Worm (Caenorhabditis elegans): ENCODE results near the gene cdk-1.

Gene cdk-1

ce11 chrIII:9747133-9747532, at the start of gene cdk-1, which contains the start of gene iff-1:
Gene cdk-1, plus strand, starts transcription at chrIII:9747472.
Gene iff-1, minus strand, starts transcription at chrIII:9747193.
- TF ChIP-seq hnd-1 (tag; optimal IDR thresholded peaks at IDR 0.05) (no peak), hmg-4 (GFP tag; optimal IDR thresholded peaks at IDR 0.05) (peak; percentile 33)

DNA sequence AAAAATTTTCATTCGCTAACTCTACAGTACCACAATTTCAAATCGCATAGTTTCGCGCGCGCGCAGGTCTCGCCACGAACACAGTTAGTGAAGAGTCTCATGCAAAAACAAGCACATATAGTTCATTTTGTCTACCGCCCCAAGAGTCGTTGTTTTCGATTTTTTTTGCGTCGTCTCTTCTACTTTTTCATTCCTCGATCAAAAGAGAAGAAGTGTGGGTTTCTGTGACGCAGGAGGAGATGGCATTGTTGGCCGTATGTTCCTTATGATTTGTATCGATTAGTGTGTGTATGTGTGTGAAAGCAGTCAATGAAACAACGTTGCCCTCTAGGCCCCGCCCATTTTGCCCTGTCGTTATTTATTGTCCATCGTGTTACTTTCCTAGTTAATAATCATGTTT, 49.4 kb upstream of the cdk-1 start:
- no peak for TF ChIP-seq B0310.2 (tag; optimal IDR thresholded peaks at IDR 0.05)
- TF ChIP-seq ceh-13 (GFP tag; optimal IDR thresholded peaks at IDR 0.05): no peak
- no peak for TF ChIP-seq pes-1 (GFP tag; IDR thresholded peaks at IDR 0.05)
- no peak for TF ChIP-seq aly-1 (tag; optimal IDR thresholded peaks at IDR 0.05)
- TF ChIP-seq ets-7 (tag; optimal IDR thresholded peaks at IDR 0.05): no peak
- no peak for TF ChIP-seq hmbx-1 (tag; optimal IDR thresholded peaks at IDR 0.05)
- no peak for TF ChIP-seq tbx-11 (GFP tag; IDR thresholded peaks at IDR 0.05)
- TF ChIP-seq hmg-4 (GFP tag; optimal IDR thresholded peaks at IDR 0.05): no peak
- TF ChIP-seq ceh-36 (tag; optimal IDR thresholded peaks at IDR 0.05): no peak
- TF ChIP-seq flt-1 (GFP tag; IDR thresholded peaks at IDR 0.05): no peak
- no peak for TF ChIP-seq scrt-1 (GFP tag; IDR thresholded peaks at IDR 0.05)
- TF ChIP-seq sea-1 (GFP tag; conservative IDR thresholded peaks at IDR 0.05): no peak
- TF ChIP-seq tbx-37 (GFP tag; conservative IDR thresholded peaks at IDR 0.05): no peak
- TF ChIP-seq ama-1 (optimal IDR thresholded peaks at IDR 0.05): no peak
- no peak for TF ChIP-seq F13C5.2 (tag; optimal IDR thresholded peaks at IDR 0.05)

DNA sequence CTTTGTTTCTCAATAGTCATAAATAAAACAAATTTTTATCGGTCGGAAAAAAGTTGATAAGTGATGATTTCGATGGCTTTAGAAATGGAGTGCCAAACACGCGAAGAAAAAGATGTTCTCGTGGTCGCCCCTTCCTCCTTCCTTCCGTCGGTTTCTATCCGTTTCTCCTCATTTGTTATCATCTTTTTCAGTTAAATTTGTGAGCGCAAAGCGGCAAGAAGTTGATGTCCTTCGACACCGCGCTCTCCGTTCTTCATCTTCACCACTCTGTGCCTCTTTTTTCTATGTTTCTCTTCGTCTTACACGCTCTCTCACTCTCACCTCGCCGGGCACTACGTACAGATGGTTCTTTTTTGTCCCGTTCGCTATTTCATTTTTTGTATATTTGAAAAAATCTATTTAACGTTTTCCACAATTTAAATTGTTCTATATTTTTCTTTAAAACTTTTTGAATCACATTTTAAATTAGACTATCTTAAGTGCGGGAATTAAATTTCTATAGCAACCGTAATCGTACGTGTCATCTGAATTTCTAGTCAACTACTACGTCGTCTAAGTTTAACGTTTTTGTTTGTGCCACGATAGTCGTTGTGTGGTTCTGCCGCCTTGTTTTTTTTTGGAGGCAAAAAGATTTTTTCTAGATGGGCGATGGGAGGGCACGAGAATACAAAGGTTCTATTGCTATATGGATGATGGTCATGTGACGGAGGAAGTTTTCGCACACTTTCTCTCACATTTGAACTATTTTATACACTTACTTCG, 48.5 kb upstream of the cdk-1 start:
- no peak for TF ChIP-seq tra-4 (tag; optimal IDR thresholded peaks at IDR 0.05)

ce11 chrIII:9699576-9699975, 47.7 kb upstream of the cdk-1 start, which contains the start of gene tlk-1:
Gene tlk-1, plus strand, starts transcription at chrIII:9699876.
- TF ChIP-seq F13C5.2 (tag; optimal IDR thresholded peaks at IDR 0.05) (no peak), ets-7 (tag; optimal IDR thresholded peaks at IDR 0.05) (no peak), flt-1 (GFP tag; IDR thresholded peaks at IDR 0.05) (no peak), tra-4 (tag; optimal IDR thresholded peaks at IDR 0.05) (no peak), scrt-1 (GFP tag; IDR thresholded peaks at IDR 0.05) (no peak), ceh-13 (GFP tag; optimal IDR thresholded peaks at IDR 0.05) (no peak), ceh-36 (tag; optimal IDR thresholded peaks at IDR 0.05) (no peak), tbx-11 (GFP tag; IDR thresholded peaks at IDR 0.05) (no peak), B0310.2 (tag; optimal IDR thresholded peaks at IDR 0.05) (no peak), tbx-37 (GFP tag; conservative IDR thresholded peaks at IDR 0.05) (no peak), sea-1 (GFP tag; conservative IDR thresholded peaks at IDR 0.05) (no peak), hnd-1 (tag; optimal IDR thresholded peaks at IDR 0.05) (no peak), ama-1 (optimal IDR thresholded peaks at IDR 0.05) (no peak), hmg-4 (GFP tag; optimal IDR thresholded peaks at IDR 0.05) (no peak), aly-1 (tag; optimal IDR thresholded peaks at IDR 0.05) (no peak)

DNA sequence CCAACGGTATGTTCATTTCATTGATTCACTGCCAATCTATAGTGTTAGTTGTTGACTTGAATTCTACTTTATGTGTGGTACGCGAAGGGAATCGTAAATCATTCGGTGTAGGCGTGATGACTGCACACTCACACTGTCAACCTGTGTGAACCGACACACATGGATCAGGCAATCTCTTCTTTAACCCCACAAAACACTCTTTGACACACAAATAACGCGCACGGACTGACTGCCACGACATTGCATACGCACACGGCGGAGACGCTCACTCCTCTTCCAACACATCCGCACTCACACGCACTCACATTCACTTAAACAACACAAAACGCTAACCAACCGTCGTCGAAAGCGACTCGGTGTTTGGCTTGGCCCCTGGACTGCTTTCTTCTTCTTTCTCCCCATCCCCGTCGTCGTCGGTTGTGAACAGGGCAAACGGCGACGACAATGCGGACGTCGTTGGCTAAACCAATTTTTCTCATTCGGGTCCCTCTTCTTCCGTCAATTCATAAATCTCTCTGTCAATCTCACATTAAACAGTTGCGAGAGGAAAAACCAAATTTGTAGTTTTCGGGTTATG, 47.1 kb upstream of the cdk-1 start:
- peak; percentile 59 for TF ChIP-seq hmg-4 (GFP tag; optimal IDR thresholded peaks at IDR 0.05)
- no peak for TF ChIP-seq hnd-1 (tag; optimal IDR thresholded peaks at IDR 0.05)
- TF ChIP-seq scrt-1 (GFP tag; IDR thresholded peaks at IDR 0.05): no peak
- 0 out of 2 replicates have a peak, but pooled peaks have one; percentile 25 for TF ChIP-seq sea-1 (GFP tag; conservative IDR thresholded peaks at IDR 0.05)
- TF ChIP-seq tbx-37 (GFP tag; conservative IDR thresholded peaks at IDR 0.05): no peak
- no peak for TF ChIP-seq flt-1 (GFP tag; IDR thresholded peaks at IDR 0.05)
- no peak for TF ChIP-seq aly-1 (tag; optimal IDR thresholded peaks at IDR 0.05)
- no peak for TF ChIP-seq pes-1 (GFP tag; IDR thresholded peaks at IDR 0.05)
- peak; percentile 7 for TF ChIP-seq ets-7 (tag; optimal IDR thresholded peaks at IDR 0.05)

DNA sequence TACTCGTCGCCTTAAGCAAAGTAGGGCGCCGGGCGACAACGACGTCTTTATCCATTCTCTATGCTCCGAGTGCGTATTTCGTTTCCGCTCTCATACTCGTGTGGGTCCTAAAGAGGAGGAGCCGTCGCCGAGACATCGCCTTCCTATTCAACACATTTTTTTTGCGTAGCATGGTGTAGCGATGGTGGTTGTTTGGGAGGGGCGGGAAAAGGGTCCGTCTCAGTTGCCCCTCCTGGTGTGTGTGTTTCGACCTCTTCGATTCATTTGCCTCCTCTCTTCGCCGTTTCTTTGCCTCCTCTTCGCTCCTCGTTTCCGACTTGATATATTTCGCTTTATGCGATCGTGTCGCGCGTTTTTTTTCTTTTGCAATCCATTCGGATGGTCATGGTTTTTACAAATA, 45.5 kb upstream of the cdk-1 start:
- TF ChIP-seq hmbx-1 (tag; optimal IDR thresholded peaks at IDR 0.05) (no peak), F13C5.2 (tag; optimal IDR thresholded peaks at IDR 0.05) (no peak), hnd-1 (tag; optimal IDR thresholded peaks at IDR 0.05) (no peak), tbx-11 (GFP tag; IDR thresholded peaks at IDR 0.05) (no peak), ets-7 (tag; optimal IDR thresholded peaks at IDR 0.05) (no peak), B0310.2 (tag; optimal IDR thresholded peaks at IDR 0.05) (no peak), pes-1 (GFP tag; IDR thresholded peaks at IDR 0.05) (no peak), aly-1 (tag; optimal IDR thresholded peaks at IDR 0.05) (no peak), ama-1 (optimal IDR thresholded peaks at IDR 0.05) (no peak), scrt-1 (GFP tag; IDR thresholded peaks at IDR 0.05) (no peak), sea-1 (GFP tag; conservative IDR thresholded peaks at IDR 0.05) (no peak), tbx-37 (GFP tag; conservative IDR thresholded peaks at IDR 0.05) (no peak), hmg-4 (GFP tag; optimal IDR thresholded peaks at IDR 0.05) (no peak)

- no peak for TF ChIP-seq pes-1 (GFP tag; IDR thresholded peaks at IDR 0.05)
- TF ChIP-seq ama-1 (optimal IDR thresholded peaks at IDR 0.05): peak; percentile 58
Measured at ce11 chrIII:9702665-9703252, 44.5 kb upstream of the cdk-1 start.
